Fruit fly (Drosophila melanogaster) whole organism, embryonic: ENCODE results near the gene Bcs1.

Experiments used
- Atf-2 ChIP-seq: fragments of 200-800 bp; sonication (Bioruptor generic); optimal IDR thresholded peaks from 2 replicates; lab custom pipeline; 2016; ENCODE audit warnings: missing biosample characterization, missing genetic modification characterization
- CG10267 ChIP-seq: fragments of 200-800 bp; sonication (Bioruptor generic); optimal IDR thresholded peaks from 2 replicates; lab custom pipeline; 2018; ENCODE audit warnings: missing biosample characterization, mild to moderate bottlenecking, missing genetic modification characterization, moderate library complexity
- CG10321 ChIP-seq: fragments of 200-800 bp; sonication (Bioruptor generic); IDR thresholded peaks from 2 replicates; pipeline ENCODE4 v1.3.6; 2022; ENCODE audit warnings: missing biosample characterization, missing genetic modification characterization
- CG11504 ChIP-seq: fragments of 200-800 bp; sonication (Bioruptor generic); optimal IDR thresholded peaks from 3 replicates; lab custom pipeline; 2019; ENCODE audit warnings: missing biosample characterization, mild to moderate bottlenecking, missing genetic modification characterization, moderate library complexity
- CG13775 ChIP-seq: fragments of 200-800 bp; sonication (Bioruptor generic); optimal IDR thresholded peaks from 3 replicates; lab custom pipeline; 2017; ENCODE audit warnings: missing biosample characterization, mild to moderate bottlenecking, missing genetic modification characterization
- CG16815 ChIP-seq: fragments of 200-800 bp; sonication (Bioruptor generic); optimal IDR thresholded peaks from 3 replicates; lab custom pipeline; 2017; ENCODE audit warnings: missing biosample characterization, mild to moderate bottlenecking, missing genetic modification characterization
- CG17359 ChIP-seq: fragments of 200-800 bp; sonication (Bioruptor generic); optimal IDR thresholded peaks from 3 replicates; lab custom pipeline; 2018; ENCODE audit warnings: missing biosample characterization, mild to moderate bottlenecking, missing genetic modification characterization, moderate library complexity
- CG17361 ChIP-seq: fragments of 200-800 bp; sonication (Bioruptor generic); IDR thresholded peaks from 3 replicates; pipeline ENCODE4 v1.3.6; 2022; ENCODE audit warnings: missing biosample characterization, missing genetic modification characterization
- CG17829 ChIP-seq: fragments of 200-800 bp; optimal IDR thresholded peaks from 2 replicates; lab custom pipeline; 2019; ENCODE audit warnings: missing biosample characterization, mild to moderate bottlenecking, missing genetic modification characterization, moderate library complexity
- CG18619 ChIP-seq: fragments of 200-800 bp; sonication (Bioruptor generic); optimal IDR thresholded peaks from 3 replicates; lab custom pipeline; 2017; ENCODE audit warnings: missing biosample characterization, mild to moderate bottlenecking, missing genetic modification characterization
- CG2116 ChIP-seq: fragments of 200-800 bp; sonication (Bioruptor generic); optimal IDR thresholded peaks from 3 replicates; lab custom pipeline; 2018; ENCODE audit warnings: missing biosample characterization, mild to moderate bottlenecking, missing genetic modification characterization
- CG32772 ChIP-seq: fragments of 200-800 bp; sonication (Bioruptor generic); IDR thresholded peaks from 2 replicates; pipeline ENCODE4 v1.3.6; 2022; ENCODE audit warnings: missing biosample characterization, missing genetic modification characterization
- CG3281 ChIP-seq: fragments of 200-800 bp; sonication (Bioruptor generic); optimal IDR thresholded peaks from 3 replicates; lab custom pipeline; 2017; ENCODE audit warnings: missing biosample characterization, mild to moderate bottlenecking, missing genetic modification characterization
- CG4360 ChIP-seq: fragments of 200-800 bp; sonication (Bioruptor generic); IDR thresholded peaks from 2 replicates; pipeline ENCODE4 v1.3.6; 2022; ENCODE audit warnings: missing biosample characterization, missing genetic modification characterization
- CG6683 ChIP-seq: fragments of 200-800 bp; sonication (Bioruptor generic); optimal IDR thresholded peaks from 2 replicates; lab custom pipeline; 2017; ENCODE audit warnings: missing biosample characterization, mild to moderate bottlenecking, missing genetic modification characterization, missing genetic modification reagents
- CG7357 ChIP-seq: fragments of 200-800 bp; sonication (Bioruptor generic); IDR thresholded peaks from 3 replicates; pipeline ENCODE4 v1.3.6; 2022; ENCODE audit warnings: missing biosample characterization, missing genetic modification characterization
- CG7745 ChIP-seq: fragments of 200-800 bp; sonication (Bioruptor generic); optimal IDR thresholded peaks from 2 replicates; lab custom pipeline; 2018; ENCODE audit warnings: missing biosample characterization, mild to moderate bottlenecking, missing genetic modification characterization, moderate library complexity
- CG7963 ChIP-seq: fragments of 200-800 bp; sonication (Bioruptor generic); IDR thresholded peaks from 3 replicates; pipeline ENCODE4 v1.3.6; 2022; ENCODE audit warnings: missing biosample characterization, missing genetic modification characterization; ENCODE audit not compliant: partially characterized antibody
- CG8478 ChIP-seq: fragments of >200 bp; optimal IDR thresholded peaks from 2 replicates; lab custom pipeline; 2018
- CHES-1-like ChIP-seq: fragments of 200-800 bp; sonication (Bioruptor generic); optimal IDR thresholded peaks from 2 replicates; lab custom pipeline; 2016; ENCODE audit warnings: missing biosample characterization, missing genetic modification characterization
- CrebB ChIP-seq: fragments of 200-800 bp; sonication (Bioruptor generic); optimal IDR thresholded peaks from 3 replicates; lab custom pipeline; 2018; ENCODE audit warnings: missing biosample characterization, mild to moderate bottlenecking, missing genetic modification characterization
- D19B ChIP-seq: fragments of 200-800 bp; sonication (Bioruptor generic); optimal IDR thresholded peaks from 2 replicates; lab custom pipeline; 2017; ENCODE audit warnings: missing biosample characterization, mild to moderate bottlenecking, missing genetic modification characterization
- Dbx ChIP-seq: fragments of 200-800 bp; sonication (Bioruptor generic); IDR thresholded peaks from 3 replicates; pipeline ENCODE4 v1.3.6; 2022; ENCODE audit warnings: missing biosample characterization, missing genetic modification characterization
- Dip3 ChIP-seq: fragments of 200-800 bp; sonication (Bioruptor generic); optimal IDR thresholded peaks from 3 replicates; lab custom pipeline; 2016; ENCODE audit warnings: missing biosample characterization, missing genetic modification characterization
- Dref ChIP-seq: fragments of 200-800 bp; sonication (Bioruptor generic); IDR thresholded peaks from 2 replicates; pipeline ENCODE4 v1.3.6; 2022; ENCODE audit warnings: missing biosample characterization, missing genetic modification characterization
- ERR ChIP-seq: fragments of 200-800 bp; sonication (Bioruptor generic); optimal IDR thresholded peaks from 2 replicates; lab custom pipeline; 2016; ENCODE audit warnings: missing biosample characterization, missing genetic modification characterization
- Gsc ChIP-seq: fragments of 200-800 bp; sonication (Bioruptor generic); IDR thresholded peaks from 2 replicates; pipeline ENCODE4 v1.3.6; 2022; ENCODE audit warnings: missing biosample characterization, missing genetic modification characterization
- H2.0 ChIP-seq: fragments of 200-800 bp; sonication (Bioruptor generic); IDR thresholded peaks from 2 replicates; pipeline ENCODE4 v1.3.6; 2022; ENCODE audit warnings: missing biosample characterization, missing genetic modification characterization
- HLH3B ChIP-seq: fragments of 200-800 bp; sonication (Bioruptor generic); IDR thresholded peaks from 2 replicates; pipeline ENCODE4 v1.3.6; 2022; ENCODE audit warnings: missing biosample characterization, missing genetic modification characterization
- HmgD ChIP-seq: fragments of 200-800 bp; sonication (Bioruptor generic); optimal IDR thresholded peaks from 3 replicates; lab custom pipeline; 2016; ENCODE audit warnings: missing biosample characterization, missing genetic modification characterization
- Myb ChIP-seq: fragments of 200-800 bp; sonication (Bioruptor generic); optimal IDR thresholded peaks from 2 replicates; lab custom pipeline; 2016; ENCODE audit warnings: missing biosample characterization, missing genetic modification characterization
- Poxn ChIP-seq: fragments of 200-800 bp; sonication (Bioruptor generic); IDR thresholded peaks from 2 replicates; pipeline ENCODE4 v1.3.6; 2022; ENCODE audit warnings: missing biosample characterization, missing genetic modification characterization
- Sry-δ ChIP-seq: fragments of 200-800 bp; sonication (Bioruptor generic); optimal IDR thresholded peaks from 2 replicates; lab custom pipeline; 2016; ENCODE audit warnings: missing biosample characterization, missing genetic modification characterization
- Stat92E ChIP-seq, 3 experiments: fragments of >200 bp in 2 of 3; fragments of 200-800 bp in 1 of 3; sonication (Bioruptor generic) in 1 of 3; optimal IDR thresholded peaks; 2 replicates each; lab custom pipeline; 2017 to 2019; ENCODE audit warnings: missing biosample characterization in 3 of 3, missing genetic modification characterization in 3 of 3, mild to moderate bottlenecking in 1 of 3, moderate library complexity in 1 of 3
- amos ChIP-seq: fragments of 200-800 bp; sonication (Bioruptor generic); IDR thresholded peaks from 2 replicates; pipeline ENCODE4 v1.3.6; 2022; ENCODE audit warnings: missing biosample characterization, missing genetic modification characterization; ENCODE audit not compliant: partially characterized antibody
- ase ChIP-seq: fragments of 200-800 bp; sonication (Bioruptor generic); IDR thresholded peaks from 3 replicates; pipeline ENCODE4 v1.3.6; 2022; ENCODE audit warnings: missing biosample characterization, missing genetic modification characterization
- cwo ChIP-seq: fragments of 200-800 bp; sonication (Bioruptor generic); optimal IDR thresholded peaks from 3 replicates; lab custom pipeline; 2017; ENCODE audit warnings: missing biosample characterization, missing genetic modification characterization, mild to moderate bottlenecking, moderate library complexity, missing genetic modification reagents
- disco-r ChIP-seq: fragments of 200-800 bp; sonication (Bioruptor generic); optimal IDR thresholded peaks from 2 replicates; lab custom pipeline; 2016; ENCODE audit warnings: missing biosample characterization, missing genetic modification characterization
- dysf ChIP-seq: fragments of 200-800 bp; sonication (Bioruptor generic); IDR thresholded peaks from 3 replicates; pipeline ENCODE4 v1.3.6; 2022; ENCODE audit warnings: missing biosample characterization, missing genetic modification characterization
- emc ChIP-seq: fragments of 200-800 bp; sonication (Bioruptor generic); optimal IDR thresholded peaks from 2 replicates; lab custom pipeline; 2016; ENCODE audit warnings: missing biosample characterization, missing genetic modification characterization
- fu2 ChIP-seq: fragments of 200-800 bp; sonication (Bioruptor generic); optimal IDR thresholded peaks from 2 replicates; lab custom pipeline; 2016; ENCODE audit warnings: missing biosample characterization, missing genetic modification characterization
- gfzf ChIP-seq: fragments of 200-800 bp; sonication (Bioruptor generic); optimal IDR thresholded peaks from 2 replicates; lab custom pipeline; 2016; ENCODE audit warnings: missing biosample characterization, mild to moderate bottlenecking, missing genetic modification characterization, moderate library complexity
- gt ChIP-seq: fragments of 200-800 bp; sonication (Bioruptor generic); IDR thresholded peaks from 2 replicates; pipeline ENCODE4 v1.3.6; 2022; ENCODE audit warnings: missing biosample characterization, missing genetic modification characterization
- lab ChIP-seq: fragments of 200-800 bp; sonication (Bioruptor generic); optimal IDR thresholded peaks from 3 replicates; lab custom pipeline; 2017; ENCODE audit warnings: missing biosample characterization, missing genetic modification characterization, mild to moderate bottlenecking, moderate library complexity, missing genetic modification reagents
- nau ChIP-seq: fragments of 200-800 bp; sonication (Bioruptor generic); optimal IDR thresholded peaks from 3 replicates; lab custom pipeline; 2017; ENCODE audit warnings: missing biosample characterization, mild to moderate bottlenecking, missing genetic modification characterization, missing genetic modification reagents
- onecut ChIP-seq: fragments of 200-800 bp; sonication (Bioruptor generic); IDR thresholded peaks from 2 replicates; pipeline ENCODE4 v1.3.6; 2022; ENCODE audit warnings: missing biosample characterization, missing genetic modification characterization
- pho ChIP-seq: fragments of 200-800 bp; sonication (Bioruptor generic); optimal IDR thresholded peaks from 2 replicates; lab custom pipeline; 2016; ENCODE audit warnings: missing biosample characterization, missing genetic modification characterization
- prd ChIP-seq, 3 experiments: fragments of >200 bp in 2 of 3; fragments of 200-800 bp in 1 of 3; sonication (Bioruptor generic) in 1 of 3; optimal IDR thresholded peaks in 2 of 3; IDR thresholded peaks in 1 of 3; 2 replicates in 2 of 3; 3 replicates in 1 of 3; pipeline versions ENCODE4 v1.3.6 to Lab custom; 2017 to 2022; ENCODE audit warnings: missing biosample characterization in 1 of 3, missing genetic modification characterization in 1 of 3
- slou ChIP-seq: fragments of 200-800 bp; sonication (Bioruptor generic); optimal IDR thresholded peaks from 3 replicates; lab custom pipeline; 2016; ENCODE audit warnings: missing biosample characterization, missing genetic modification characterization
- sob ChIP-seq: fragments of 200-800 bp; sonication (Bioruptor generic); IDR thresholded peaks from 2 replicates; pipeline ENCODE4 v1.3.6; 2022; ENCODE audit warnings: missing biosample characterization, missing genetic modification characterization
- vfl ChIP-seq: fragments of 200-800 bp; sonication (Bioruptor generic); optimal IDR thresholded peaks from 2 replicates; lab custom pipeline; 2016; ENCODE audit warnings: missing biosample characterization, missing genetic modification characterization

Bcs1 gene

DNA sequence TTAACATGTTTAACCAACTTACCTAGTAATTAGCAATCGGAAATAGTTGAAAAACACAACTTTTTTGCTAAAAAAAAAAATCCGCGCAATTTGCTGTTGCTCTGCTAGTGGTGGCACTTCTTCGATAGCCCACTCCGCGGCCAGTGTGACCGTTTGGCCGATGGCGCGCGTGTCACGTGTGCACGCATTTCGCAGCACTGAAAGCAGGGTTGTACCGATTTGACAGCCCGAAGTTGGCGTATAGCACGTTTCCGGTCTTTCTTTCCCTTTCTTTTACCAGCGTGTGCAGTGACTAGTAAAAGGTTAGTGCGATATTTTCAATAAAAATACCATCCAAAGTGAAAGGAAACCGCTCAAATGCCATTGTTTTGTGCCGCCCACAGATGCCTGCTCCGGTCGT lies 21.6 kb upstream of the Bcs1 start, which contains the start of the genes Ripalpha and RpL7 (continued):
- peak; percentile 98 for TF ChIP-seq CG6683 (GFP tag; lab: Kevin White, UChicago)
- TF ChIP-seq prd (optimal IDR thresholded peaks at IDR 0.05; lab: Kevin White, UChicago) = no peak
- peak; percentile 91 for TF ChIP-seq prd (GFP tag; IDR thresholded peaks at IDR 0.05; lab: Robert Waterston, UW)
- TF ChIP-seq CrebB (tag; lab: Kevin White, UChicago) = peak; percentile 98
- TF ChIP-seq HmgD (GFP tag; lab: Kevin White, UChicago) = peak; percentile 99
- TF ChIP-seq CG17829 (tag; lab: Kevin White, UChicago) = peak; percentile 90
- peak; percentile 80 for TF ChIP-seq CG7357 (GFP tag; lab: Robert Waterston, UW)
- TF ChIP-seq amos (GFP tag; lab: Robert Waterston, UW) = peak; percentile 98
- TF ChIP-seq H2.0 (GFP tag; lab: Robert Waterston, UW) = peak; percentile 94
- peak; percentile 93 for TF ChIP-seq cwo (GFP tag; lab: Kevin White, UChicago)
- peak; percentile 100 for TF ChIP-seq lab (GFP tag; lab: Kevin White, UChicago)
- TF ChIP-seq CG7745 (tag; lab: Kevin White, UChicago) = peak; percentile 84
- TF ChIP-seq gfzf = peak; percentile 77
- TF ChIP-seq slou (GFP tag; lab: Kevin White, UChicago) = peak; percentile 96
- TF ChIP-seq CG17361 (GFP tag; lab: Robert Waterston, UW) = peak; percentile 94
- peak; percentile 99 for TF ChIP-seq CG18619
- TF ChIP-seq Poxn (GFP tag; lab: Robert Waterston, UW) = peak; percentile 90
- peak; percentile 93 for TF ChIP-seq Myb (GFP tag; lab: Kevin White, UChicago)
- peak; percentile 96 for TF ChIP-seq CG17359
- peak; percentile 74 for TF ChIP-seq CG4360 (GFP tag; lab: Robert Waterston, UW)
- TF ChIP-seq CG2116 (GFP tag; lab: Kevin White, UChicago) = peak; percentile 100
- peak in 1 of 3 experiments; percentile 58 for TF ChIP-seq Stat92E (GFP tag; optimal IDR thresholded peaks at IDR 0.05; lab: Kevin White, UChicago)
- TF ChIP-seq pho (GFP tag; lab: Kevin White, UChicago) = peak; percentile 98
- TF ChIP-seq ase (GFP tag; lab: Robert Waterston, UW) = peak; percentile 94
- peak; percentile 95 for TF ChIP-seq CG16815 (GFP tag; lab: Kevin White, UChicago)
- TF ChIP-seq disco-r (GFP tag; lab: Kevin White, UChicago) = peak; percentile 98
- TF ChIP-seq CG13775 (GFP tag; lab: Kevin White, UChicago) = peak; percentile 99
- peak; percentile 87 for TF ChIP-seq gt (GFP tag; lab: Robert Waterston, UW)
- TF ChIP-seq CG11504 (tag; lab: Kevin White, UChicago) = no peak
- peak; percentile 96 for TF ChIP-seq onecut (GFP tag; lab: Robert Waterston, UW)
- no peak for TF ChIP-seq CG8478 (lab: Kevin White, UChicago)
- peak; percentile 98 for TF ChIP-seq emc (GFP tag; lab: Kevin White, UChicago)
- TF ChIP-seq CG32772 (GFP tag; lab: Robert Waterston, UW) = no peak; the same call in none of the 2 replicates
- TF ChIP-seq dysf = peak; percentile 96
- TF ChIP-seq sob (GFP tag; lab: Robert Waterston, UW) = peak; percentile 99
- peak; percentile 99 for TF ChIP-seq nau (GFP tag; lab: Kevin White, UChicago)
- peak; percentile 99 for TF ChIP-seq CG10267 (tag; lab: Kevin White, UChicago)
- peak; percentile 98 for TF ChIP-seq fu2 (GFP tag; lab: Kevin White, UChicago)
- peak; percentile 97 for TF ChIP-seq Dip3 (GFP tag; lab: Kevin White, UChicago)
- peak; percentile 97 for TF ChIP-seq ERR (GFP tag; lab: Kevin White, UChicago)
- peak; percentile 88 for TF ChIP-seq CG7963 (GFP tag; lab: Robert Waterston, UW)
- TF ChIP-seq vfl (GFP tag; lab: Kevin White, UChicago) = peak; percentile 97
- TF ChIP-seq Dref (GFP tag; lab: Robert Waterston, UW) = peak; percentile 98
- peak; percentile 99 for TF ChIP-seq Sry-δ (GFP tag; lab: Kevin White, UChicago)
- peak; percentile 98 for TF ChIP-seq CG3281 (GFP tag; lab: Kevin White, UChicago)
- TF ChIP-seq CG10321 (GFP tag; lab: Robert Waterston, UW) = peak; percentile 85
- no peak for TF ChIP-seq Gsc (GFP tag; lab: Robert Waterston, UW)
- peak; percentile 99 for TF ChIP-seq Dbx (GFP tag; lab: Robert Waterston, UW)
- TF ChIP-seq HLH3B (GFP tag; lab: Robert Waterston, UW) = peak; percentile 95
- peak; percentile 99 for TF ChIP-seq CHES-1-like
- TF ChIP-seq Atf-2 (GFP tag; lab: Kevin White, UChicago) = peak; percentile 95
- TF ChIP-seq D19B = peak; percentile 91
